Worm (Caenorhabditis elegans) whole organism, late embryonic: ENCODE measurements around the gene sqst-1.

ENCODE experiments used
- C08G9.2 ChIP-seq: sonication (generic microtip); optimal IDR thresholded peaks from 2 replicates; lab custom pipeline; 2016; ENCODE audit warnings: mild to moderate bottlenecking, missing genetic modification characterization, moderate library complexity, missing compliant biosample characterization
- F13H6.1 ChIP-seq: sonication (generic microtip); optimal IDR thresholded peaks from 2 replicates; lab custom pipeline; 2016; ENCODE audit warnings: missing genetic modification characterization, missing compliant biosample characterization
- K09A11.1 ChIP-seq: sonication (generic microtip); optimal IDR thresholded peaks from 2 replicates; lab custom pipeline; 2017; ENCODE audit warnings: antibody characterized with exemption, mild to moderate bottlenecking, missing genetic modification characterization, missing compliant biosample characterization; ENCODE audit not compliant: insufficient read depth
- ahr-1 ChIP-seq: sonication (generic microtip); optimal IDR thresholded peaks from 2 replicates; lab custom pipeline; 2016; ENCODE audit warnings: missing genetic modification characterization, missing compliant biosample characterization
- ama-1 ChIP-seq: fragments of 150-350 bp; optimal IDR thresholded peaks from 2 replicates; lab custom pipeline; 2014
- ceh-14 ChIP-seq: sonication (generic microtip); optimal IDR thresholded peaks from 2 replicates; lab custom pipeline; 2016; ENCODE audit warnings: missing genotype, missing genetic modification characterization, missing compliant biosample characterization
- ceh-18 ChIP-seq: sonication (generic microtip); optimal IDR thresholded peaks from 2 replicates; lab custom pipeline; 2016; ENCODE audit warnings: missing genetic modification characterization, missing compliant biosample characterization
- ceh-19 ChIP-seq: fragments of 200-800 bp; sonication (Bioruptor generic); optimal IDR thresholded peaks from 2 replicates; lab custom pipeline; 2018; ENCODE audit warnings: mild to moderate bottlenecking, missing genetic modification characterization, missing compliant biosample characterization
- ceh-2 ChIP-seq: sonication (generic microtip); optimal IDR thresholded peaks from 2 replicates; lab custom pipeline; 2016; ENCODE audit warnings: missing genotype, missing genetic modification characterization, missing compliant biosample characterization
- ceh-24 ChIP-seq: sonication (generic microtip); optimal IDR thresholded peaks from 2 replicates; lab custom pipeline; 2016; ENCODE audit warnings: mild to moderate bottlenecking, missing genetic modification characterization, missing compliant biosample characterization
- ceh-30 ChIP-seq: fragments of 150-350 bp; optimal IDR thresholded peaks from 2 replicates; lab custom pipeline; 2014; ENCODE audit warnings: missing biosample characterization, missing genetic modification characterization
- ceh-34 ChIP-seq: sonication (generic microtip); optimal IDR thresholded peaks from 2 replicates; lab custom pipeline; 2016; ENCODE audit warnings: mild to moderate bottlenecking, missing genetic modification characterization, missing compliant biosample characterization
- elt-2 ChIP-seq: sonication (generic microtip); optimal IDR thresholded peaks from 2 replicates; lab custom pipeline; 2016; ENCODE audit warnings: missing genetic modification reagents, missing genetic modification characterization, missing compliant biosample characterization
- elt-4 ChIP-seq: sonication (generic microtip); optimal IDR thresholded peaks from 2 replicates; lab custom pipeline; 2016; ENCODE audit warnings: missing genetic modification characterization, missing compliant biosample characterization
- ets-4 ChIP-seq: sonication (generic microtip); optimal IDR thresholded peaks from 2 replicates; lab custom pipeline; 2016; ENCODE audit warnings: missing genetic modification characterization, missing compliant biosample characterization
- fkh-6 ChIP-seq: sonication (generic microtip); optimal IDR thresholded peaks from 2 replicates; lab custom pipeline; 2016; ENCODE audit warnings: missing genetic modification characterization, missing compliant biosample characterization
- hlh-13 ChIP-seq: fragments of 200-800 bp; sonication (Bioruptor generic); optimal IDR thresholded peaks from 2 replicates; lab custom pipeline; 2018; ENCODE audit warnings: mild to moderate bottlenecking, missing genetic modification characterization, missing compliant biosample characterization
- hlh-6 ChIP-seq: sonication (generic microtip); optimal IDR thresholded peaks from 2 replicates; lab custom pipeline; 2016; ENCODE audit warnings: missing genotype, missing genetic modification characterization, missing compliant biosample characterization
- hlh-8 ChIP-seq: sonication (generic microtip); optimal IDR thresholded peaks from 2 replicates; lab custom pipeline; 2016; ENCODE audit warnings: missing genotype, missing genetic modification characterization, missing compliant biosample characterization
- lin-11 ChIP-seq: fragments of 200-800 bp; sonication (Bioruptor generic); optimal IDR thresholded peaks from 2 replicates; lab custom pipeline; 2018; ENCODE audit warnings: mild to moderate bottlenecking, missing genetic modification characterization, missing compliant biosample characterization
- nfya-1 ChIP-seq: sonication (generic microtip); optimal IDR thresholded peaks from 2 replicates; lab custom pipeline; 2017; ENCODE audit warnings: missing genetic modification characterization, mild to moderate bottlenecking, missing compliant biosample characterization, antibody characterized with exemption, moderate library complexity
- nhr-232 ChIP-seq: sonication (generic microtip); optimal IDR thresholded peaks from 2 replicates; lab custom pipeline; 2016; ENCODE audit warnings: missing genetic modification characterization, missing compliant biosample characterization
- npax-4 ChIP-seq: sonication (generic microtip); optimal IDR thresholded peaks from 2 replicates; lab custom pipeline; 2016; ENCODE audit warnings: missing genetic modification characterization, missing compliant biosample characterization
- pag-3 ChIP-seq: sonication (generic microtip); optimal IDR thresholded peaks from 2 replicates; lab custom pipeline; 2016; ENCODE audit warnings: missing compliant biosample characterization, missing genetic modification characterization, borderline replicate concordance
- pat-9 ChIP-seq: fragments of 200-800 bp; sonication (Bioruptor generic); optimal IDR thresholded peaks from 2 replicates; lab custom pipeline; 2018; ENCODE audit warnings: mild to moderate bottlenecking, missing genetic modification characterization, moderate library complexity, missing compliant biosample characterization
- ref-2 ChIP-seq: sonication (generic microtip); optimal IDR thresholded peaks from 2 replicates; lab custom pipeline; 2016; ENCODE audit warnings: missing genetic modification characterization, missing compliant biosample characterization
- rnt-1 ChIP-seq: sonication (generic microtip); optimal IDR thresholded peaks from 2 replicates; lab custom pipeline; 2016; ENCODE audit warnings: missing genetic modification characterization, missing compliant biosample characterization
- sox-2 ChIP-seq: fragments of 200-800 bp; sonication (Bioruptor generic); IDR thresholded peaks from 2 replicates; pipeline ENCODE4 v1.3.6; 2022; ENCODE audit warnings: missing genetic modification reagents, missing genetic modification characterization, missing compliant biosample characterization
- sox-4 ChIP-seq: sonication (generic microtip); optimal IDR thresholded peaks from 2 replicates; lab custom pipeline; 2017; ENCODE audit warnings: mild to moderate bottlenecking, missing genetic modification characterization, inconsistent platforms, missing compliant biosample characterization
- tbx-2 ChIP-seq: sonication (generic microtip); optimal IDR thresholded peaks from 2 replicates; lab custom pipeline; 2016; ENCODE audit warnings: missing genetic modification characterization, missing compliant biosample characterization
- tbx-7 ChIP-seq: sonication (generic microtip); optimal IDR thresholded peaks from 2 replicates; lab custom pipeline; 2016; ENCODE audit warnings: missing genotype, missing genetic modification characterization, missing compliant biosample characterization
- ttx-3 ChIP-seq: sonication (generic microtip); optimal IDR thresholded peaks from 2 replicates; lab custom pipeline; 2016; ENCODE audit warnings: missing genetic modification reagents, missing genetic modification characterization, missing compliant biosample characterization
- unc-3 ChIP-seq, 2 experiments: fragments of 200-800 bp in 1 of 2; sonication (Bioruptor generic) in 1 of 2; sonication (generic microtip) in 1 of 2; conservative IDR thresholded peaks in 1 of 2; optimal IDR thresholded peaks in 1 of 2; 2 replicates each; pipeline versions ENCODE4 v1.3.6 to Lab custom; 2016 to 2022; ENCODE audit warnings: missing compliant biosample characterization in 2 of 2, missing genetic modification characterization in 2 of 2, missing genetic modification reagents in 1 of 2
- unc-42 ChIP-seq: sonication (generic microtip); optimal IDR thresholded peaks from 2 replicates; lab custom pipeline; 2016; ENCODE audit warnings: missing genotype, missing genetic modification characterization, missing compliant biosample characterization
- unc-55 ChIP-seq: sonication (generic microtip); optimal IDR thresholded peaks from 2 replicates; lab custom pipeline; 2017; ENCODE audit warnings: missing biosample characterization, missing genetic modification reagents, missing genetic modification characterization
- zip-5 ChIP-seq: sonication (generic microtip); optimal IDR thresholded peaks from 2 replicates; lab custom pipeline; 2016; ENCODE audit warnings: missing genetic modification characterization, missing compliant biosample characterization

sqst-1 gene

DNA sequence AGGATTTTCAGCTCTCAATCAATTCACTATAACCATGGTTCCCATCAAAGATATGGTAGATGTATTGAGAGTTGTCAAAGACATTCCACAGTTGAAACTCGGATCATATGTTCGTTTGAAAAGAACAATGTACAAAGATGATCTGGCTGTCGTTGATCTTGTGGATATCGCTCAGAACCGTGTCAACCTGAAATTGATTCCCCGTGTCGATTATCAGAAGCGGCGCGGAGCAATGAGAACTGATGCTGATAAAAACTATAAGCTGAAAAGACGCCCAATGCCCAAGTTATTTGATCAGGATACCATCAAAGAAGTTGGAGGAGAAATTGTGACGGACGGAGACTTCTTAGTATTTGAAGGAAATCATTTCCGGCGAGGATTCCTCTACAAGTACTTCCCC lies 18.4 kb downstream of the sqst-1 start:
- TF ChIP-seq ceh-18 (tag; lab: Kevin White, UChicago) (no peak), ceh-24 (tag; lab: Kevin White, UChicago) (no peak), lin-11 (tag; lab: Kevin White, UChicago) (no peak), rnt-1 (tag; lab: Kevin White, UChicago) (no peak), fkh-6 (tag; lab: Kevin White, UChicago) (no peak), ref-2 (tag; lab: Kevin White, UChicago) (no peak), ceh-14 (tag; lab: Kevin White, UChicago) (no peak), pat-9 (tag; lab: Kevin White, UChicago) (no peak), elt-4 (tag; lab: Kevin White, UChicago) (no peak), ceh-30 (tag; lab: Kevin White, UChicago) (no peak), sox-4 (tag; lab: Kevin White, UChicago) (no peak)

DNA sequence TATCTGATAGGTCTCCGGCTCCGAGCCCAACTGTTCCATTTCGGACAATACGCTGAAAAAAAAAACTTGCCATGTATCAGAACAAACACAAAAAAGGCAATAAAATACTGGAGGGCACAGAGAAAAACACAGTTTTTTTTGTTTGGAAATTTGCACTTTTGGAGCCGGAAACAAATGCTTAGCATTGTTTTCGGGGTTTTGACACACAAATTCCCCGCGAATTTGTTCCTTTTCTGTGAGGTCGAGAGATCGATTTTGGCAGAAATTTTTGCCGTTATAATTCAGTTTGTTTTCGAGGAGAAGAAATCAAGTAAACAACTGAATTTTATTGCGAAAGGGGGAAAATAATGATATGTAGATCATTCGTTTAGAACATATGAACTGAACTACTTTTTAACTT lies 22.5 kb downstream of the sqst-1 start, which contains the start of gene K08E4.2:
Gene K08E4.2, minus strand, starts transcription at position 54 of the 400 bp plus-strand sequence.
- TF ChIP-seq unc-3 (GFP tag; conservative IDR thresholded peaks at IDR 0.05; lab: Robert Waterston, UW) (no peak), unc-3 (tag; optimal IDR thresholded peaks at IDR 0.05; lab: Kevin White, UChicago) (no peak), zip-5 (no peak), ets-4 (tag; lab: Kevin White, UChicago) (no peak), hlh-6 (tag; lab: Kevin White, UChicago) (no peak), pat-9 (tag; lab: Kevin White, UChicago) (no peak), nfya-1 (tag; lab: Kevin White, UChicago) (no peak), tbx-7 (tag; lab: Kevin White, UChicago) (no peak), npax-4 (no peak), unc-42 (tag; lab: Kevin White, UChicago) (no peak), ttx-3 (tag; lab: Kevin White, UChicago) (no peak), elt-4 (tag; lab: Kevin White, UChicago) (no peak), ceh-19 (GFP tag; lab: Kevin White, UChicago) (no peak), ama-1 (no peak), ahr-1 (no peak), ceh-14 (tag; lab: Kevin White, UChicago) (no peak), tbx-2 (no peak), ceh-30 (tag; lab: Kevin White, UChicago) (no peak), ceh-34 (no peak), hlh-13 (GFP tag; lab: Kevin White, UChicago) (no peak)

DNA sequence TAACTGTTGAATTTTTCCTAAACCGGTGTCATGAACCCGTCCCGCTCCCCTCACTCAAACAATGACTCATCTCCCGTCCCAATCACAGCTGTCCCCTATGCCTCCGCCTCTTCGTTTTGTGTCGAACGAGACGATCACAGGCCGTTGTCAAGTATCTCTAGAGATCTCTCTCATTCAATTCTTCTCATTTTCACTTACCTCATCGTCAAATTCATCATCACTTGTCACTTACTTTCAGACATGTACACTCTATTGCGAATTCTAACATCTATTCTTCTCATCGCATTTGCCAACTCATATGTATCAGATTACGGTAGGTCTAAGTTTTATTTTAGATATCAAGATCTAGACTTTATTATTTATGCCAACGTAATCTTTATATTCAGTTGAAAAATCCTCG lies 23.4 kb downstream of the sqst-1 start, which contains the start of gene K08E4.3:
Gene K08E4.3, plus strand, starts transcription at position 235 of the 400 bp plus-strand sequence.
- TF ChIP-seq pag-3 (tag; lab: Kevin White, UChicago) (no peak), unc-55 (peak; percentile 57)

DNA sequence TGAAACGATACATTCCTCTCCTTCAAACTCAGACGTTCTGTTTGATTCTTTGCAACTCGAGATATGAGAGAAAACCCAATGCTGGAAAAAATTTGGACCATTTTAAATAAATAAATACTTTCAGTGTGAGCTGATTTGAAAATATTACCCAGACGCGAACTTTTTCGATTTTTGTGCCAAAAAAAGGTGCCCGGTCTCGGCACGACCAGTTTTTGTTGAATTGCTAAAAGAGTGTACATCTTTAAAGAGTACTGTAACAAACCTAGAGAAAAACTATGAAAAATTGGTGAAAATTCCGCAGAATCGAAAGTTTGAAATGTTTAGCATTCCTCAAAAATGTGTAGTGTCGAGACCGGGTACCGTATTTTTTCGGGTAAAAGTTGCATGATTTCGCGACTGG lies 27.1 kb downstream of the sqst-1 start, which contains the start of gene K08E4.8:
Gene K08E4.8, minus strand, starts transcription at position 101 of the 400 bp plus-strand sequence.
- no peak for TF ChIP-seq ceh-24 (tag; lab: Kevin White, UChicago)
- TF ChIP-seq ceh-2, result no peak
- TF ChIP-seq elt-4 (tag; lab: Kevin White, UChicago), result no peak
- no peak for TF ChIP-seq nhr-232 (tag; lab: Kevin White, UChicago)
- no peak for TF ChIP-seq C08G9.2 (tag; lab: Kevin White, UChicago)
- no peak for TF ChIP-seq elt-2 (tag; lab: Kevin White, UChicago)
- TF ChIP-seq F13H6.1, result no peak
- TF ChIP-seq ets-4 (tag; lab: Kevin White, UChicago), result no peak
- TF ChIP-seq sox-4 (tag; lab: Kevin White, UChicago), result no peak
- no peak for TF ChIP-seq unc-55
- no peak for TF ChIP-seq ceh-14 (tag; lab: Kevin White, UChicago)
- TF ChIP-seq ceh-30 (tag; lab: Kevin White, UChicago), result no peak
- no peak for TF ChIP-seq K09A11.1 (tag; lab: Kevin White, UChicago)
- TF ChIP-seq hlh-8, result no peak
- no peak for TF ChIP-seq tbx-7 (tag; lab: Kevin White, UChicago)
- no peak for TF ChIP-seq sox-2 (GFP tag; lab: Robert Waterston, UW)
